Fruit fly (Drosophila melanogaster): Measurements from ENCODE around the gene CG8944.

Gene CG8944

DNA sequence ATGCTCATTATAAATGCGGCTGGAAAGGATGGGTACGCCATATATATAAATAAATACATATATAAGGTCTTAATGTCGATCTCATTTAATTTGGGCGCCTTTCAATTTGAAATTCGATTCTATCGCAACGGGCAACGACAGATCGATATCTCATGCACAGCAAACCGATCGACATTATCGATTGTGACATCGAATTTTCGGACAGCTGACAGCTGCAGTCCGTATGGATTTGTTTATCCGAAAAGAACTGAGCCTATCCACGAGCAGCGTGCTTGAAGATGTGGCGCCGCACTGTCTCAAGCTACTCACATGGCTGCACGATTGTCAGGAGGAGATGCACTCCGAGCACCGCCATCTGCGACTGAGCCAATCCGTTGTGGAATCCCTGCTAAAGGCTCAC lies 14.1 kb downstream of the CG8944 start, which contains the start of gene CG8191:
Gene CG8191 (plus strand): TSS at position 211 of the 400 bp plus-strand sequence.
- TF ChIP-seq toe (GFP tag; optimal IDR thresholded peaks at IDR 0.05) (no peak), pad (GFP tag; optimal IDR thresholded peaks at IDR 0.05) (no peak), cic (GFP tag; optimal IDR thresholded peaks at IDR 0.05) (no peak), bab1 (GFP tag; optimal IDR thresholded peaks at IDR 0.05) (peak; percentile 57)

DNA sequence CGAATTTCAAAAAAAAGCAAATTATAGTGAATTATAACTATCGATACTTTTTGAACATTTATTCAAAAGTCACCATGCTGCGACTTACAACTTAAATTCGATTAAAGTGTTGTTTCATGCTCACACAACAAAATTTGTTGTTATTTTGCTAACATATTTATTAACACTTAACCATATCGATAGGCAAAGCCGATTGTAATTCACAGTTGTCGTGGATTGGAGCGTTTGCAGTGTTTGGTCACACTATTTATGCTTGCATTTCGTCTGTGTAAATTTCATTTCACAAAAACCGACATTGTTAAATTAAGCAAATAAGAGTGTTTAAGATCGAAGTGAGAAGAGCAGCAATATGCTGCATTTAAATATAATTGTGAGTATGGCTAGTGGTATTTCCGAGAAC lies 33.6 kb downstream of the CG8944 start, which contains the start of gene HUWE1:
Gene HUWE1 (plus strand): TSS at position 220 of the 400 bp plus-strand sequence.
- TF ChIP-seq cnc (optimal IDR thresholded peaks at IDR 0.05) (no peak), bab1 (GFP tag; optimal IDR thresholded peaks at IDR 0.05) (peak; percentile 59), CG33017 (tag; optimal IDR thresholded peaks at IDR 0.05) (no peak), pad (GFP tag; optimal IDR thresholded peaks at IDR 0.05) (peak; percentile 36), Hr96 (GFP tag; optimal IDR thresholded peaks at IDR 0.05) (no peak), CG7101 (tag; optimal IDR thresholded peaks at IDR 0.05) (peak; percentile 63), kay (GFP tag; ENCODE audit: borderline replicate concordance) (no peak), toe (GFP tag; optimal IDR thresholded peaks at IDR 0.05) (no peak), CG12768 (GFP tag; optimal IDR thresholded peaks at IDR 0.05) (no peak), Mnt (GFP tag; optimal IDR thresholded peaks at IDR 0.05) (peak; percentile 73), CG1620 (GFP tag; optimal IDR thresholded peaks at IDR 0.05) (peak; percentile 48), cic (GFP tag; optimal IDR thresholded peaks at IDR 0.05) (no peak), tj (GFP tag; optimal IDR thresholded peaks at IDR 0.05) (peak; percentile 13), CG14711 (tag; optimal IDR thresholded peaks at IDR 0.05) (peak; percentile 22), Clk (GFP tag; optimal IDR thresholded peaks at IDR 0.05) (no peak), CG11617 (GFP tag; optimal IDR thresholded peaks at IDR 0.05) (peak; percentile 60)

DNA sequence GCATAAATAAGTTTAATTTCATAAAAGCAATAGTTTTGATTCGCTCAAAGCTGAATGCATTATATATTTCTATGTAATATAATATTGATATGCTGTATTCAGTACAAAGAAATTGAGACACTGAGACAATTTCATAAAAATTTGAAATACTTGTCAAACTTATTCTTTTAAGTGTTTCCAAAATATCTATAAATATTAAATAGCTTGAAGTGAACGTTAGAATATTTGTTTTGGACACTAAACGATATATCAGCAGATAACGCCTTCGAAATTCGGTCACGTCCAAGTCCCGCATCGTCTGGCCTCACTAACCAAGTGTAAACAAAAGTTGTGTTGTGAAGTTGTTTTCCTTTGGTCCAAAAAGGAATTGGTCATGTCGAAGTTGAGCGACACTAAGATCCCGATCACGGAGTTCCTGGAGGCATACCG lies 35.3 kb downstream of the CG8944 start:
- TF ChIP-seq Clk (GFP tag; optimal IDR thresholded peaks at IDR 0.05) (no peak), Mnt (GFP tag; optimal IDR thresholded peaks at IDR 0.05) (peak; percentile 14), CG7045 (GFP tag; optimal IDR thresholded peaks at IDR 0.05) (no peak)

DNA sequence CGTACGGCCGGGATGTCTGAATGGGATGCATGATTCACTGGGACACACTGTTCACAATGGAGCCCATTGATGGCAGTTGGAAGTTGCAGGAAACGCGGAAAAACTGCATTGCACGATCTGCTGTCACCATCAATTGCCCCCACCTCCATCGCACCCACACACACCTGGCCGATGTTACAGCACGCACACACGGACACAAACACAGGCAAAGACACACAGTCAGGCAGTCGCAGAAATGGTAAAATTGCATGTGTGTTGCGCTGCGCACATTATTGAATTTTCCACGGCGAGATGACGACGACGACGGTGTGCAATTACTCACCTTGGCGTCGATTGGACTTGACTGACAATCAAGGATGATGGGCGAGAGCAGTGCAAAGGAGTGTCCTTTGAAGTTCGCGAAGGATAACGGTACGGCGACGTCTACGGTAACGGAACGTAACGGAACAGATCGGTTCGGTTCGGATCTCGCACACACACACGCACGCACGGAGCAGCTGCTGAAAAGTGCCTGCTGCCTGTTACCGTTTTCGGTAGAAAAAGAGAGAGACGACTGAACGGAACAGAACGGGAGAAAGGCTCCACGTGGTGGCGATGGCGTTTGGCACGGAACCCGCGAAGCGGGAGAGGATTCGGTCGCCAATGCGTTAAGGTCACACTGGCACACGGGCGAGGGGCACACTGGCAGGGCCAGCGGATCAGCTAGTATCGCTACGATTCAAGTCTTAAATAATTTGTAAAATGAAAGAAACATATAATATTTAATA lies 35.9 kb downstream of the CG8944 start, which contains the start of the genes CG9281 and CG15601:
Gene CG9281 (minus strand): TSS at position 556 of the 767 bp plus-strand sequence.
Gene CG15601 (plus strand): TSS at position 664 of the 767 bp plus-strand sequence.
- TF ChIP-seq kay (GFP tag; ENCODE audit: borderline replicate concordance) (no peak), CG7045 (GFP tag; optimal IDR thresholded peaks at IDR 0.05) (no peak), Mnt (GFP tag; optimal IDR thresholded peaks at IDR 0.05) (peak; percentile 99), tj (GFP tag; optimal IDR thresholded peaks at IDR 0.05) (peak; percentile 83), CG33017 (tag; optimal IDR thresholded peaks at IDR 0.05) (no peak), CG5204 (GFP tag; optimal IDR thresholded peaks at IDR 0.05) (no peak), Clk (GFP tag; optimal IDR thresholded peaks at IDR 0.05) (no peak), pad (GFP tag; optimal IDR thresholded peaks at IDR 0.05) (peak; percentile 41), CG1620 (GFP tag; optimal IDR thresholded peaks at IDR 0.05) (no peak), CG12768 (GFP tag; optimal IDR thresholded peaks at IDR 0.05) (no peak), bab1 (GFP tag; optimal IDR thresholded peaks at IDR 0.05) (no peak), CG7101 (tag; optimal IDR thresholded peaks at IDR 0.05) (no peak), cnc (optimal IDR thresholded peaks at IDR 0.05) (no peak), CG11617 (GFP tag; optimal IDR thresholded peaks at IDR 0.05) (peak; percentile 16), toe (GFP tag; optimal IDR thresholded peaks at IDR 0.05) (no peak), Crg-1 (GFP tag; optimal IDR thresholded peaks at IDR 0.05) (no peak), Hr96 (GFP tag; optimal IDR thresholded peaks at IDR 0.05) (no peak), ovo (GFP tag; optimal IDR thresholded peaks at IDR 0.05) (peak; percentile 99), CG14711 (tag; optimal IDR thresholded peaks at IDR 0.05) (no peak), cic (GFP tag; optimal IDR thresholded peaks at IDR 0.05) (peak; percentile 43)

DNA sequence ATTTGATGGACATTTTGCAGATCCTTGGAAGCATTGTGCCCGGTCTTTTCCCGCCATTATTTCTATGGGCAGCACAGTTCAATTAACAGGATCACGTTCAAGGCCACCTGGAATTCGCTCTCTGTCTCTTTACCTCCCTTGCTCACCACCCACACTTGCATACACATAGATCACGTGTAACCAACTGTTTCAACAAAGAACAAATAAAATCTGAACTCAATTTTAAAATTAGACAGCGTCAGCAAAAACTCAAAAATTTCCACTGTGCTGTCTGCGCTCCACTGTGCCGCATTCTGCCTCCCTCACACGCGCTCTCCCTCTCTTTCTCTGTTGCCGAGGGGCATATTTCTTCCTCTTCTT lies 36.4 kb downstream of the CG8944 start:
- TF ChIP-seq tj (GFP tag; optimal IDR thresholded peaks at IDR 0.05): peak; percentile 90
- no peak for TF ChIP-seq CG12768 (GFP tag; optimal IDR thresholded peaks at IDR 0.05)

DNA sequence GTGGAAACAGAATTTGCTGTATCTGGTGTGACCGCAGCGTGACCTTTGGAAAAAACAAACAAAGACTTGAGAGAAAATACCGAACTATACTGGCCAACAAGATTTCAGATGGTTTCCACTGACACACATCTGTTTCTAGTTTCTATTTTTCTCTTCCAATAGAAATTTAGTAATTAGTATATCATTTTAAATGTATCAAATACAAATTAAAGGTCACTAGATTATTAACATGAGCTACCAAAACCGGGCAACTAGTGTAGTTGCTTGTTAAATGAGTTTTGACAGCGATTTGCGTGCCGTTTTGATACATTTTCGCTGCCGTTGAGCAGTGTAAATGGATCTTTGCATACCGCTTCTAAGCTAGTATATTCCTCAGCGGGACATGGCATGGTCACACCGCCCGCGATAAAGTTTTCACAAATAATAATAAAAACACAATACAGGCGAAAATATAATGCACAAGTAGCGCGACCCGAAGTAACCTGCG lies 42.3 kb downstream of the CG8944 start, which contains the start of the genes Pis and Hap40:
Gene Pis (minus strand): TSS at position 51 of the 487 bp plus-strand sequence.
Gene Hap40 (plus strand): TSS at position 406 of the 487 bp plus-strand sequence.
- TF ChIP-seq CG7101 (tag; optimal IDR thresholded peaks at IDR 0.05) (peak; percentile 73), CG5204 (GFP tag; optimal IDR thresholded peaks at IDR 0.05) (no peak), pad (GFP tag; optimal IDR thresholded peaks at IDR 0.05) (peak; percentile 58), CG33017 (tag; optimal IDR thresholded peaks at IDR 0.05) (no peak), tj (GFP tag; optimal IDR thresholded peaks at IDR 0.05) (peak; percentile 47), Crg-1 (GFP tag; optimal IDR thresholded peaks at IDR 0.05) (peak; percentile 61), cnc (optimal IDR thresholded peaks at IDR 0.05) (no peak), CG1620 (GFP tag; optimal IDR thresholded peaks at IDR 0.05) (peak; percentile 70), CG14711 (tag; optimal IDR thresholded peaks at IDR 0.05) (peak; percentile 60), Clk (GFP tag; optimal IDR thresholded peaks at IDR 0.05) (no peak), kay (GFP tag; ENCODE audit: borderline replicate concordance) (no peak), ovo (GFP tag; optimal IDR thresholded peaks at IDR 0.05) (no peak), CG7045 (GFP tag; optimal IDR thresholded peaks at IDR 0.05) (peak; percentile 53), bab1 (GFP tag; optimal IDR thresholded peaks at IDR 0.05) (peak; percentile 55), Mnt (GFP tag; optimal IDR thresholded peaks at IDR 0.05) (peak; percentile 71), cic (GFP tag; optimal IDR thresholded peaks at IDR 0.05) (no peak), CG11617 (GFP tag; optimal IDR thresholded peaks at IDR 0.05) (peak; percentile 66), CG12768 (GFP tag; optimal IDR thresholded peaks at IDR 0.05) (peak; percentile 10), toe (GFP tag; optimal IDR thresholded peaks at IDR 0.05) (peak; percentile 72), Hr96 (GFP tag; optimal IDR thresholded peaks at IDR 0.05) (no peak)

Measured in whole organism, adult.